Worm (Caenorhabditis elegans): ENCODE measurements around the gene fbxa-4.

Gene fbxa-4

DNA sequence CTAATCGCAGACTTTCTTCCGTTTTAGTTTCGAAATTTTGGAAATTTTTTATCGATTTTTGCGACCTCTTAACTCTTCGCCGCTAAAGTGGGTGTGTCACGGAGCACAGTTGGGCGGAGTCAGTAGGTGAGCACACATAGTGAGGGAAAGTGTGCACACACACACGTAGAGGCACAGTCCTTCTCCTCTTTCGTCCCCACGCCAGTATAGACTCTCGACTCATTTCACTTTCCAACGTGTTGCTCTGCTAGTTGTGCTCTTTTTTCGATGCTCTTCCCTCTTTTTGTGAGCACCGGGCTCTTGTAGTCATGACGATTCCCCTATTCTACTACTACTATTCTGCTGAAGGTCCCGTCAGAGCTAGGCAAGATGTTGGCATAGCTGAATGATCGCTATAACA is 37.2 kb upstream of the fbxa-4 start (continued):
- TF ChIP-seq fkh-10 (GFP tag; optimal IDR thresholded peaks at IDR 0.05): no peak
- TF ChIP-seq hlh-30 (tag; optimal IDR thresholded peaks at IDR 0.05; ENCODE audit: insufficient read depth): peak; percentile 6
- TF ChIP-seq dve-1 (tag; optimal IDR thresholded peaks at IDR 0.05; ENCODE audit: insufficient read depth): peak; percentile 32
- TF ChIP-seq T20F7.1 (GFP tag; optimal IDR thresholded peaks at IDR 0.05): no peak
- TF ChIP-seq ctbp-1 (GFP tag; IDR thresholded peaks at IDR 0.05): no peak
- TF ChIP-seq Y75B8A.6 (GFP tag; IDR thresholded peaks at IDR 0.05): 0 out of 2 replicates have a peak, but pooled peaks have one; percentile 49
- no peak for TF ChIP-seq ceh-44 (GFP tag; IDR thresholded peaks at IDR 0.05)
- no peak for TF ChIP-seq lin-15B (tag; optimal IDR thresholded peaks at IDR 0.05)
- peak in 1 of 2 experiments; percentile 5 for TF ChIP-seq lsy-2 (tag; optimal IDR thresholded peaks at IDR 0.05)
- no peak for TF ChIP-seq lin-29 (GFP tag; IDR thresholded peaks at IDR 0.05)
- no peak for TF ChIP-seq egl-43 (GFP tag; IDR thresholded peaks at IDR 0.05)
- TF ChIP-seq mes-2 (tag; optimal IDR thresholded peaks at IDR 0.05; ENCODE audit: poor library complexity, severe bottlenecking): no peak
- no peak for TF ChIP-seq ZK546.5 (tag; optimal IDR thresholded peaks at IDR 0.05)
- TF ChIP-seq nhr-6 (tag; optimal IDR thresholded peaks at IDR 0.05): no peak
- no peak for TF ChIP-seq set-16 (GFP tag; IDR thresholded peaks at IDR 0.05)
- peak; percentile 69 for TF ChIP-seq nhr-28 (tag; optimal IDR thresholded peaks at IDR 0.05)
- no peak for TF ChIP-seq egl-27 (tag; optimal IDR thresholded peaks at IDR 0.05)
- no peak; the same call in 1 of the 2 replicates for TF ChIP-seq T26A8.4 (GFP tag; IDR thresholded peaks at IDR 0.05)
- TF ChIP-seq ama-1 (optimal IDR thresholded peaks at IDR 0.05): peak; percentile 27
- no peak for TF ChIP-seq php-3 (GFP tag; IDR thresholded peaks at IDR 0.05)

DNA sequence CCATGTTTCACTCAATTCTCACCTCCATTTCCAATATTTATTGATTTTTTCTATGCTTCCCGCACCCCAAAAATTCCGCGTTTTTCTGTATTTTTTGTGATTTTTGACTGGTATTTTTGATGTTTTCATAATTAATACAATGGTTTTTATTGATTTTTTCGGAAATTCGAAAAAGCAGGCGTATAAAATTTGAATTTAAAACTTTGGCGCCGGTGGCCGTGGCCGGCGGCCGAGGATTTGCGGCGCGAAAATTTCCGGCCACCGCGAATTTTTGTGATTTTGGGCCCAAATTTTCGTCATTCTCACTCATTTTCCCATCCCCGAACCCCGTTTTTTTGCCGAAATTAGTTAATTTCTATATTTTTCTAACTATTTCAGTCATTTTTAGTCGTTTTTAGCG is 35.7 kb upstream of the fbxa-4 start:
- TF ChIP-seq ZK337.2 (GFP tag; IDR thresholded peaks at IDR 0.05) (peak; percentile 96), ceh-28 (tag; optimal IDR thresholded peaks at IDR 0.05) (no peak), mxl-3 (GFP tag; optimal IDR thresholded peaks at IDR 0.05) (peak; percentile 11), ctbp-1 (GFP tag; IDR thresholded peaks at IDR 0.05) (no peak), F26F4.8 (GFP tag; conservative IDR thresholded peaks at IDR 0.05) (no peak), F44E2.7 (GFP tag; IDR thresholded peaks at IDR 0.05) (no peak), daf-12 (tag; optimal IDR thresholded peaks at IDR 0.05) (no peak), mdl-1 (tag; optimal IDR thresholded peaks at IDR 0.05) (no peak), fkh-10 (GFP tag; optimal IDR thresholded peaks at IDR 0.05) (no peak), dve-1 (tag; optimal IDR thresholded peaks at IDR 0.05; ENCODE audit: insufficient read depth) (peak; percentile 1), madf-5 (GFP tag; IDR thresholded peaks at IDR 0.05) (no peak), zfp-3 (GFP tag; conservative IDR thresholded peaks at IDR 0.05) (peak; percentile 48; the same call in 1 of the 2 replicates), nhr-76 (tag; optimal IDR thresholded peaks at IDR 0.05) (no peak), nhr-102 (tag; optimal IDR thresholded peaks at IDR 0.05) (peak; percentile 22), vab-7 (GFP tag; IDR thresholded peaks at IDR 0.05) (0 out of 2 replicates have a peak, but pooled peaks have one; percentile 25), ztf-11 (tag; optimal IDR thresholded peaks at IDR 0.05) (no peak), Y105C5A.15 (GFP tag; IDR thresholded peaks at IDR 0.05) (no peak), Y5F2A.4 (GFP tag; optimal IDR thresholded peaks at IDR 0.05) (no peak), snpc-4 (tag; optimal IDR thresholded peaks at IDR 0.05) (no peak), F49E8.2 (tag; optimal IDR thresholded peaks at IDR 0.05; ENCODE audit: borderline replicate concordance) (peak; percentile 35), fos-1 (tag; optimal IDR thresholded peaks at IDR 0.05) (no peak), lin-13 (GFP tag; optimal IDR thresholded peaks at IDR 0.05) (no peak), madf-9 (GFP tag; conservative IDR thresholded peaks at IDR 0.05) (peak; percentile 41; the same call in 1 of the 2 replicates), egl-27 (tag; optimal IDR thresholded peaks at IDR 0.05) (no peak), zip-2 (tag; optimal IDR thresholded peaks at IDR 0.05) (no peak), ceh-82 (tag; optimal IDR thresholded peaks at IDR 0.05) (no peak), unc-130 (GFP tag; optimal IDR thresholded peaks at IDR 0.05) (peak; percentile 92), tra-1 (GFP tag; IDR thresholded peaks at IDR 0.05) (no peak), lin-38 (GFP tag; IDR thresholded peaks at IDR 0.05) (peak; percentile 82), pha-4 (GFP tag; IDR thresholded peaks at IDR 0.05) (peak; percentile 51; the same call in 1 of the 2 replicates), pha-4 (tag; optimal IDR thresholded peaks at IDR 0.05) (no peak), nhr-77 (tag; optimal IDR thresholded peaks at IDR 0.05) (no peak), gei-8 (GFP tag; optimal IDR thresholded peaks at IDR 0.05) (no peak), ztf-7 (tag; optimal IDR thresholded peaks at IDR 0.05) (no peak), nhr-10 (tag; optimal IDR thresholded peaks at IDR 0.05) (no peak)
